Fruit fly (Drosophila melanogaster) whole organism, embryonic: ENCODE measurements around the gene slp1.

Experiments
- CG10366 ChIP-seq: fragments of 200-800 bp; sonication (Bioruptor generic); IDR thresholded peaks from 2 replicates; pipeline ENCODE4 v1.3.6; 2022; ENCODE audit warnings: missing biosample characterization, missing genetic modification characterization
- CG10543 ChIP-seq: fragments of 200-800 bp; sonication (Bioruptor generic); optimal IDR thresholded peaks from 3 replicates; lab custom pipeline; 2017; ENCODE audit warnings: missing biosample characterization, mild to moderate bottlenecking, missing genetic modification characterization, moderate library complexity
- CG11560 ChIP-seq: fragments of 200-800 bp; sonication (Bioruptor generic); IDR thresholded peaks from 3 replicates; pipeline ENCODE4 v1.3.6; 2022; ENCODE audit warnings: missing biosample characterization, missing genetic modification characterization
- CG11695 ChIP-seq: fragments of 200-800 bp; sonication (Bioruptor generic); IDR thresholded peaks from 3 replicates; pipeline ENCODE4 v1.3.6; 2022; ENCODE audit warnings: missing biosample characterization, missing genetic modification characterization
- CG12155 ChIP-seq: fragments of 200-800 bp; sonication (Bioruptor generic); optimal IDR thresholded peaks from 3 replicates; lab custom pipeline; 2016; ENCODE audit warnings: missing biosample characterization, missing genetic modification characterization
- CG12659 ChIP-seq: fragments of 200-800 bp; sonication (Bioruptor generic); optimal IDR thresholded peaks from 3 replicates; lab custom pipeline; 2017; ENCODE audit warnings: mild to moderate bottlenecking, missing biosample characterization, missing genetic modification reagents, missing genetic modification characterization
- CG1647 ChIP-seq: fragments of 200-800 bp; sonication (Bioruptor generic); optimal IDR thresholded peaks from 3 replicates; lab custom pipeline; 2016; ENCODE audit warnings: missing biosample characterization, missing genetic modification characterization
- CG17186 ChIP-seq: fragments of 200-800 bp; sonication (Bioruptor generic); optimal IDR thresholded peaks from 3 replicates; lab custom pipeline; 2017; ENCODE audit warnings: missing biosample characterization, missing genetic modification reagents, missing genetic modification characterization
- CG18599 ChIP-seq: fragments of 200-800 bp; sonication (Bioruptor generic); optimal IDR thresholded peaks from 3 replicates; lab custom pipeline; 2017; ENCODE audit warnings: missing biosample characterization, missing genetic modification characterization, mild to moderate bottlenecking, moderate library complexity, missing genetic modification reagents
- CG33213 ChIP-seq: fragments of 200-800 bp; sonication (Bioruptor generic); optimal IDR thresholded peaks from 3 replicates; lab custom pipeline; 2016; ENCODE audit warnings: missing biosample characterization, missing genetic modification characterization
- CG42726 ChIP-seq: fragments of 200-800 bp; sonication (Bioruptor generic); IDR thresholded peaks from 2 replicates; pipeline ENCODE4 v1.3.6; 2022; ENCODE audit warnings: missing biosample characterization, missing genetic modification characterization; ENCODE audit not compliant: partially characterized antibody
- CG4617 ChIP-seq: fragments of 200-800 bp; sonication (Bioruptor generic); optimal IDR thresholded peaks from 3 replicates; lab custom pipeline; 2016; ENCODE audit warnings: missing biosample characterization, missing genetic modification characterization, borderline replicate concordance
- CG6683 ChIP-seq: fragments of 200-800 bp; sonication (Bioruptor generic); optimal IDR thresholded peaks from 2 replicates; lab custom pipeline; 2017; ENCODE audit warnings: missing biosample characterization, mild to moderate bottlenecking, missing genetic modification characterization, missing genetic modification reagents
- CG6813 ChIP-seq: fragments of 200-800 bp; sonication (Bioruptor generic); optimal IDR thresholded peaks from 2 replicates; lab custom pipeline; 2017; ENCODE audit warnings: missing biosample characterization, missing genetic modification characterization, mild to moderate bottlenecking, moderate library complexity, missing genetic modification reagents
- Dip2 ChIP-seq: fragments of 200-800 bp; sonication (Bioruptor generic); IDR thresholded peaks from 2 replicates; pipeline ENCODE4 v1.3.6; 2022; ENCODE audit warnings: missing biosample characterization, missing genetic modification characterization
- Doc2 ChIP-seq: fragments of 200-800 bp; sonication (Bioruptor generic); IDR thresholded peaks from 2 replicates; pipeline ENCODE4 v1.3.6; 2022; ENCODE audit warnings: missing biosample characterization, missing genetic modification characterization
- Dref ChIP-seq: fragments of 200-800 bp; sonication (Bioruptor generic); IDR thresholded peaks from 2 replicates; pipeline ENCODE4 v1.3.6; 2022; ENCODE audit warnings: missing biosample characterization, missing genetic modification characterization
- Drgx ChIP-seq: fragments of 200-800 bp; sonication (Bioruptor generic); IDR thresholded peaks from 2 replicates; pipeline ENCODE4 v1.3.6; 2022; ENCODE audit warnings: missing biosample characterization, missing genetic modification characterization
- H15 ChIP-seq: fragments of 200-800 bp; sonication (Bioruptor generic); IDR thresholded peaks from 3 replicates; pipeline ENCODE4 v1.3.6; 2022; ENCODE audit warnings: missing biosample characterization, missing genetic modification characterization
- Hmr ChIP-seq: fragments of 200-800 bp; sonication (Bioruptor generic); optimal IDR thresholded peaks from 3 replicates; lab custom pipeline; 2017; ENCODE audit warnings: mild to moderate bottlenecking, missing biosample characterization, missing genetic modification reagents, missing genetic modification characterization
- Lim3 ChIP-seq: fragments of 200-800 bp; sonication (Bioruptor generic); IDR thresholded peaks from 2 replicates; pipeline ENCODE4 v1.3.6; 2022; ENCODE audit warnings: missing biosample characterization, missing genetic modification characterization
- Meics ChIP-seq: fragments of 200-800 bp; sonication (Bioruptor generic); optimal IDR thresholded peaks from 2 replicates; lab custom pipeline; 2017; ENCODE audit warnings: missing biosample characterization, mild to moderate bottlenecking, missing genetic modification characterization
- Mes4 ChIP-seq: fragments of 200-800 bp; sonication (Bioruptor generic); optimal IDR thresholded peaks from 2 replicates; lab custom pipeline; 2016; ENCODE audit warnings: missing biosample characterization, missing genetic modification characterization
- Mrtf ChIP-seq: fragments of 200-800 bp; sonication (Bioruptor generic); IDR thresholded peaks from 3 replicates; pipeline ENCODE4 v1.3.6; 2022; ENCODE audit warnings: missing biosample characterization, missing genetic modification characterization
- Nf-YA ChIP-seq: fragments of 200-800 bp; sonication (Bioruptor generic); IDR thresholded peaks from 2 replicates; pipeline ENCODE4 v1.3.6; 2022; ENCODE audit warnings: missing biosample characterization, missing genetic modification characterization
- Sox102F ChIP-seq: fragments of 200-800 bp; sonication (Bioruptor generic); optimal IDR thresholded peaks from 2 replicates; lab custom pipeline; 2018; ENCODE audit warnings: missing biosample characterization, mild to moderate bottlenecking, missing genetic modification characterization, moderate library complexity
- ato ChIP-seq: fragments of 200-800 bp; sonication (Bioruptor generic); IDR thresholded peaks from 2 replicates; pipeline ENCODE4 v1.3.6; 2022; ENCODE audit warnings: missing biosample characterization, missing genetic modification characterization; ENCODE audit not compliant: partially characterized antibody
- chinmo ChIP-seq: fragments of 200-800 bp; sonication (Bioruptor generic); IDR thresholded peaks from 4 replicates; pipeline ENCODE4 v1.3.6; 2022; ENCODE audit warnings: missing biosample characterization, missing genetic modification characterization; ENCODE audit not compliant: partially characterized antibody
- chn ChIP-seq: fragments of 200-800 bp; sonication (Bioruptor generic); optimal IDR thresholded peaks from 2 replicates; lab custom pipeline; 2016; ENCODE audit warnings: missing biosample characterization, missing genetic modification characterization
- crc ChIP-seq: fragments of 200-800 bp; sonication (Bioruptor generic); optimal IDR thresholded peaks from 2 replicates; lab custom pipeline; 2016; ENCODE audit warnings: missing biosample characterization, missing genetic modification characterization
- crol ChIP-seq: fragments of 200-800 bp; sonication (Bioruptor generic); IDR thresholded peaks from 2 replicates; pipeline ENCODE4 v1.3.6; 2022; ENCODE audit warnings: missing biosample characterization, missing genetic modification characterization
- dysf ChIP-seq: fragments of 200-800 bp; sonication (Bioruptor generic); IDR thresholded peaks from 3 replicates; pipeline ENCODE4 v1.3.6; 2022; ENCODE audit warnings: missing biosample characterization, missing genetic modification characterization
- eve ChIP-seq, 2 experiments: fragments of >200 bp; optimal IDR thresholded peaks; 2 replicates each; lab custom pipeline; 2017; ENCODE audit warnings: missing biosample characterization in 2 of 2, missing genetic modification characterization in 2 of 2
- exex ChIP-seq: fragments of 200-800 bp; sonication (Bioruptor generic); optimal IDR thresholded peaks from 4 replicates; lab custom pipeline; 2018; ENCODE audit warnings: missing biosample characterization, mild to moderate bottlenecking, missing genetic modification characterization, moderate library complexity
- fd102C ChIP-seq: fragments of 200-800 bp; sonication (Bioruptor generic); optimal IDR thresholded peaks from 2 replicates; lab custom pipeline; 2018; ENCODE audit warnings: missing biosample characterization, mild to moderate bottlenecking, missing genetic modification characterization, moderate library complexity
- fd96Cb ChIP-seq: fragments of 200-800 bp; sonication (Bioruptor generic); optimal IDR thresholded peaks from 2 replicates; lab custom pipeline; 2018; ENCODE audit warnings: missing biosample characterization, mild to moderate bottlenecking, missing genetic modification characterization, moderate library complexity
- gce ChIP-seq: fragments of 200-800 bp; sonication (Bioruptor generic); IDR thresholded peaks from 3 replicates; pipeline ENCODE4 v1.3.6; 2022; ENCODE audit warnings: missing biosample characterization, missing genetic modification characterization
- gcm ChIP-seq: fragments of 200-800 bp; sonication (Bioruptor generic); optimal IDR thresholded peaks from 2 replicates; lab custom pipeline; 2019; ENCODE audit warnings: missing biosample characterization, mild to moderate bottlenecking, missing genetic modification characterization, moderate library complexity
- ken ChIP-seq: fragments of 200-800 bp; sonication (Bioruptor generic); IDR thresholded peaks from 3 replicates; pipeline ENCODE4 v1.3.6; 2022; ENCODE audit warnings: missing biosample characterization, missing genetic modification characterization
- knrl ChIP-seq: fragments of 200-800 bp; sonication (Bioruptor generic); IDR thresholded peaks from 3 replicates; pipeline ENCODE4 v1.3.6; 2022; ENCODE audit warnings: missing biosample characterization, missing genetic modification characterization; ENCODE audit not compliant: partially characterized antibody
- lov ChIP-seq, 2 experiments: fragments of 200-800 bp in 1 of 2; fragments of >200 bp in 1 of 2; sonication (Bioruptor generic) in 1 of 2; IDR thresholded peaks in 1 of 2; optimal IDR thresholded peaks in 1 of 2; 2 replicates in 1 of 2; 3 replicates in 1 of 2; pipeline versions ENCODE4 v1.3.6 to Lab custom; 2017 to 2022; ENCODE audit warnings: missing biosample characterization in 1 of 2, missing genetic modification characterization in 1 of 2
- nmo ChIP-seq: fragments of 200-800 bp; sonication (Bioruptor generic); optimal IDR thresholded peaks from 2 replicates; lab custom pipeline; 2018; ENCODE audit warnings: missing biosample characterization, mild to moderate bottlenecking, missing genetic modification characterization, moderate library complexity
- otp ChIP-seq: fragments of 200-800 bp; sonication (Bioruptor generic); IDR thresholded peaks from 3 replicates; pipeline ENCODE4, ENCODE4 v1.3.6; 2022; ENCODE audit warnings: missing biosample characterization, missing genetic modification characterization
- rib ChIP-seq: fragments of 200-800 bp; sonication (Bioruptor generic); IDR thresholded peaks from 2 replicates; pipeline ENCODE4 v1.3.6; 2022; ENCODE audit warnings: missing biosample characterization, missing genetic modification characterization
- schlank ChIP-seq: fragments of 200-800 bp; sonication (Bioruptor generic); optimal IDR thresholded peaks from 2 replicates; lab custom pipeline; 2018; ENCODE audit warnings: missing biosample characterization, mild to moderate bottlenecking, missing genetic modification characterization
- sima ChIP-seq: fragments of 200-800 bp; sonication (Bioruptor generic); optimal IDR thresholded peaks from 2 replicates; lab custom pipeline; 2016; ENCODE audit warnings: missing biosample characterization, missing genetic modification characterization
- zen ChIP-seq: fragments of 200-800 bp; sonication (Bioruptor generic); optimal IDR thresholded peaks from 3 replicates; lab custom pipeline; 2018; ENCODE audit warnings: missing biosample characterization, mild to moderate bottlenecking, missing genetic modification characterization, moderate library complexity

The slp1 gene

DNA sequence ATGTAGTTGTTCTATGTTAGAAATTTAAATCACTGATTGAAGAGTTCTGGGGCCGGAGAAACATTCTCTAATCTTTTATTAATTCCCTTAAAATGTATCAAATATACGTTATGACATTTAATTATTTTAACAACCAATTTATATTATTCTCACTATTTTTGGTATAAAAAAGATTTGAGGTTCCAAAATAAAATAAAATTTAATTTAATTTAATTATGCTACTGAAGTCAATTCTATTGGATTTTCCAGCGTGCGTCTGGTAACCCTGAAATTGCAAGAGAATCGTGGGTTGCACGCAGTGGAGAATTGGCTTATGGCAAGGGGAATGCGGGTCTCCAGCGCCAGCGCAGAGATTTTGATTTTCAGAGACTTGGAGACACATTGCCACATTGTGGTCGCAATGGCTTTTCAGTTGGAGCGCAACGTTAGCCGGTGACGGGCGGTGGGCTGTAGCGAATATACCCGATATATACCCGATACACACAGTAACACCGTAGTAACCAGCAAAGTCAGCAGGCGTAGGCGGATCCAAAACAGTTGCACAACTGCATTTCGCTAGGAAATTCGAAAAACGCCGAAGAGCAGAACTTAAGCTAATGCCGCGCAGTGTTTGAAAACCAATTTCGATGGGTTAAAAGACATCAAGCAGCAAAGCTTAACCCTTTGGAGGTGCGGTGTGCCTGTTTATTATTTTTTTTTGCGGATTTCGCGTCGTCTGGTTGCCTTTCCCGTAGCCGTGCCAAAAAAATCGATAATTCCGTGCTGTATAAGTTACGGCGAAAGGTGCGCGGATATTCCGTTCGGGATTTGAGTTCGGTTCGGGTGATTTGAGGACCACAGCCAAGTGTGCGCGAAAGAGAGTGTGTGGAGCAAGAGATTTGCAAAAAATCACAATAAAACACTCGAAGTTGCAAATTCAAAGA, 19.9 kb upstream of the slp1 start:
- TF ChIP-seq lov (optimal IDR thresholded peaks at IDR 0.05; lab: Kevin White, UChicago) (no peak), lov (GFP tag; IDR thresholded peaks at IDR 0.05; lab: Robert Waterston, UW) (0 out of 3 replicates have a peak, but pooled peaks have one; percentile 54), CG1647 (GFP tag; lab: Kevin White, UChicago) (no peak), sima (GFP tag; lab: Kevin White, UChicago) (no peak), otp (GFP tag; lab: Robert Waterston, UW) (peak; percentile 53; the same call in 1 of the 3 replicates), chn (GFP tag; lab: Kevin White, UChicago) (no peak), Dip2 (no peak), Sox102F (GFP tag; lab: Kevin White, UChicago) (peak; percentile 20), rib (GFP tag; lab: Robert Waterston, UW) (0 out of 2 replicates have a peak, but pooled peaks have one; percentile 38), Lim3 (GFP tag; lab: Robert Waterston, UW) (no peak), dysf (GFP tag; lab: Robert Waterston, UW) (no peak), zen (no peak), crc (GFP tag; lab: Kevin White, UChicago) (no peak), H15 (GFP tag; lab: Robert Waterston, UW) (peak; percentile 29; the same call in 1 of the 3 replicates), Nf-YA (GFP tag; lab: Robert Waterston, UW) (0 out of 2 replicates have a peak, but pooled peaks have one; percentile 28), knrl (peak; percentile 28; the same call in 1 of the 3 replicates), ato (no peak), gce (GFP tag; lab: Robert Waterston, UW) (0 out of 3 replicates have a peak, but pooled peaks have one; percentile 14), schlank (tag; lab: Kevin White, UChicago) (no peak), crol (peak; percentile 91), CG12155 (GFP tag; lab: Kevin White, UChicago) (no peak), nmo (peak; percentile 72), Dref (GFP tag; lab: Robert Waterston, UW) (no peak), fd102C (GFP tag; lab: Kevin White, UChicago) (no peak), CG6813 (GFP tag; lab: Kevin White, UChicago) (peak; percentile 14), CG10543 (GFP tag; lab: Kevin White, UChicago) (no peak), CG10366 (GFP tag; lab: Robert Waterston, UW) (peak; percentile 38), Meics (GFP tag; lab: Kevin White, UChicago) (peak; percentile 19), fd96Cb (tag; lab: Kevin White, UChicago) (peak; percentile 43), Doc2 (GFP tag; lab: Robert Waterston, UW) (no peak), CG33213 (GFP tag; lab: Kevin White, UChicago) (no peak), CG4617 (GFP tag; lab: Kevin White, UChicago) (no peak), ken (peak; percentile 43; the same call in 1 of the 3 replicates), CG11695 (GFP tag; lab: Robert Waterston, UW) (0 out of 3 replicates have a peak, but pooled peaks have one; percentile 17), CG11560 (tag; lab: Robert Waterston, UW) (no peak), CG18599 (GFP tag; lab: Kevin White, UChicago) (peak; percentile 4), Mrtf (GFP tag; lab: Robert Waterston, UW) (0 out of 3 replicates have a peak, but pooled peaks have one; percentile 42), CG12659 (GFP tag; lab: Kevin White, UChicago) (peak; percentile 41), Drgx (GFP tag; lab: Robert Waterston, UW) (no peak; the same call in 1 of the 2 replicates), eve (GFP tag; optimal IDR thresholded peaks at IDR 0.05; lab: Kevin White, UChicago) (no peak), chinmo (GFP tag; lab: Robert Waterston, UW) (0 out of 4 replicates have a peak, but pooled peaks have one; percentile 60), Mes4 (GFP tag; lab: Kevin White, UChicago) (no peak), gcm (GFP tag; lab: Kevin White, UChicago) (peak; percentile 10), CG6683 (GFP tag; lab: Kevin White, UChicago) (no peak), Hmr (GFP tag; lab: Kevin White, UChicago) (no peak), CG17186 (GFP tag; lab: Kevin White, UChicago) (no peak), CG42726 (GFP tag; lab: Robert Waterston, UW) (no peak), exex (tag; lab: Kevin White, UChicago) (no peak)
